Worm (Caenorhabditis elegans): ENCODE results near the gene E04F6.6.
A peak's percentile ranks its signal among the peaks of the same experiment; 100 is the strongest.

Gene E04F6.6

DNA sequence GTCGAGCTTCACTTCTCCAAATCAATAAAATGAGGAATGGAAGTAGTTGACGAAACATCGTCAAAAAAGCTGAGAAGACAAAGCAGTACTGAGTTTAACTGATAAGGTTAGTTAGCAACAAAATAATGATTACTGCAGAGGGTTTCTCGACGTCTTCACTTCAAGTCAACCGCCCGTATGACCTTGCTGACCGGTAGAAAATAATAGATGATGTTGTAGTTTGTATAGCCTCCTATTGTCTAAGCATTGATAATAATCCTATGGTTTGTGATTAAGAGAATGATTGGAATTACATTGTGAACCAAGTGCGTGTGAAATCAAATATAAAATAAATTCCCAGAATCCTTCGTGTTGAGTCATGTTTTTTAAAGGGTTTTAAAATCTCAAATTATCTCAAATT lies at the start of gene E04F6.6:
Gene E04F6.6, minus strand, starts transcription at position 258 of the 400 bp plus-strand sequence.
- no peak for TF ChIP-seq C06A6.2 (GFP tag; conservative IDR thresholded peaks at IDR 0.05)
- no peak for TF ChIP-seq egl-18 (GFP tag; IDR thresholded peaks at IDR 0.05)
- TF ChIP-seq pha-4 (tag; optimal IDR thresholded peaks at IDR 0.05) = no peak
- no peak for TF ChIP-seq let-526 (GFP tag; IDR thresholded peaks at IDR 0.05)
- TF ChIP-seq hrde-1 (tag; optimal IDR thresholded peaks at IDR 0.05; ENCODE audit: borderline replicate concordance) = no peak
- no peak for TF ChIP-seq pbrm-1 (GFP tag; IDR thresholded peaks at IDR 0.05)
- no peak for TF ChIP-seq ceh-27 (GFP tag; optimal IDR thresholded peaks at IDR 0.05)
- no peak for TF ChIP-seq attf-6 (GFP tag; IDR thresholded peaks at IDR 0.05)
- TF ChIP-seq snpc-1.1 (tag; optimal IDR thresholded peaks at IDR 0.05; ENCODE audit: insufficient read depth) = no peak
- TF ChIP-seq F52B5.7 (tag; optimal IDR thresholded peaks at IDR 0.05) = no peak
- TF ChIP-seq egl-44 (GFP tag; IDR thresholded peaks at IDR 0.05) = no peak

DNA sequence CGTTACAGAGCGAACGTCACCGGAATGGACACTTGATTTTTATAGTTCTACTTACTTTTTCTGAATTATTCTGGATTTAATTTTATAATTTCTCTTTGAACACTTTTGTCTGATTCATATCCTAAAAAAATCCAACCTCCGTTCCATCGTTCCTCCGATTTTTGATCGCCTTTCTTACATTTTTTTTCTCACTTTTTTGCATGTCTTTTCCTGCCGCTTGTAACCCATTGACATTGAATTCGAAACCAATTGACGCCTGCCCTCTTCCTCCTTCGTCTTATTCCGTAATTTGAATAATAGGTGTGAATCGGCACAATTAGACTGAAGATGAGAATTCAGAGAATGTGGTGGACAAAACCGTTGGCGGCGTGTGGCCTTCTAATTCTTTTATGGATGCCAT lies 46.2 kb upstream of the E04F6.6 start, which contains the start of gene skpo-3:
Gene skpo-3, plus strand, starts transcription at position 301 of the 400 bp plus-strand sequence.
- no peak for TF ChIP-seq snpc-1.1 (tag; optimal IDR thresholded peaks at IDR 0.05; ENCODE audit: insufficient read depth)
- TF ChIP-seq F22D6.2 (tag; optimal IDR thresholded peaks at IDR 0.05) = no peak
- TF ChIP-seq B0035.1 (tag; optimal IDR thresholded peaks at IDR 0.05) = no peak
- TF ChIP-seq madf-8 (GFP tag; conservative IDR thresholded peaks at IDR 0.05) = no peak
- no peak for TF ChIP-seq gei-17 (GFP tag; optimal IDR thresholded peaks at IDR 0.05)
- TF ChIP-seq bed-2 (GFP tag; IDR thresholded peaks at IDR 0.05) = no peak
- TF ChIP-seq hmg-1.2 (GFP tag; IDR thresholded peaks at IDR 0.05) = no peak
- no peak for TF ChIP-seq K12H6.12 (tag; optimal IDR thresholded peaks at IDR 0.05)
- TF ChIP-seq Y56A3A.18 (GFP tag; IDR thresholded peaks at IDR 0.05) = no peak
- TF ChIP-seq chd-7 (tag; optimal IDR thresholded peaks at IDR 0.05) = no peak
- no peak for TF ChIP-seq F57A8.1 (GFP tag; optimal IDR thresholded peaks at IDR 0.05)
- no peak for TF ChIP-seq ztf-22 (GFP tag; optimal IDR thresholded peaks at IDR 0.05)
- TF ChIP-seq cebp-2 (GFP tag; IDR thresholded peaks at IDR 0.05) = no peak
- TF ChIP-seq snpc-3.4 (tag; optimal IDR thresholded peaks at IDR 0.05) = no peak
- no peak for TF ChIP-seq ceh-40 (GFP tag; IDR thresholded peaks at IDR 0.05)
- no peak for TF ChIP-seq F10E7.11 (tag; optimal IDR thresholded peaks at IDR 0.05)
- TF ChIP-seq ekl-4 (GFP tag; IDR thresholded peaks at IDR 0.05) = no peak

DNA sequence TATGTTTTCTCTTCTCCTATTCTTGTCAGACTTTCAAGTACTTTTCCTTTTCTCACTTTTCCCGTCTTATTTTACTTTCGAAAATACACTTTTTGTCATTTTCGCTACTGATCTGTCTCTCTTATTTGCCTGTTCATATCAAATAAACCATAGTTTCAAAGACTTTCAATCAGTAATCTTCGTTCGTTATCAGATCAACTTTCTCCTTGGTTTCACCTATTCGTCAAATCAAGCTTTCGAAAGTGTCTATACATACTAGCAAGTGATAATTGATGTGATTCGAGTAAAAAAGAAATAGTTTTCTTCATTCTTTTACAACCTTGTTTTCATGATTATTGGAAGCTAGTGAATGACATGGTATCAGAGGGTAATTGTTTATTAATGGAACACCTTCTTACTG lies 43.4 kb upstream of the E04F6.6 start:
- TF ChIP-seq nhr-80 (tag; optimal IDR thresholded peaks at IDR 0.05) (peak; percentile 7), dpff-1 (tag; optimal IDR thresholded peaks at IDR 0.05) (no peak), him-1 (tag; optimal IDR thresholded peaks at IDR 0.05) (no peak)

DNA sequence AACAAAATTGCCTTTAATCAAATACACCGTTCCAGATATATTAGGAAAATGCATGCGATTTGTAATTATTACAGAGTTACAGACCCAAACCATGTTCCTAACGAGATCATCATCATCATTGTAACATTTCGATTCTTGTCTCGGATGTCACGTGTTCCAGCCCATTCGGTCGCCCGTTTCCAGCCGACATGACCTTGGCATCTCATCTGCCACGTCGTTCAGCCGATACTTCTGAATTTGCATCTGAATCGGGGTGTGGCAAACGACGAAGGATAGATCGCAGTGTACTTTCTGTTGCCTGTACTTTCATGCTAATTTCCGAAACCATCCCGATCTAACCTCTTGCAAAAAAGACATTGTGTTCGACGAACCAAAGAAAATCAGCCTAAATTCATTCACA lies 40.3 kb upstream of the E04F6.6 start:
- no peak for TF ChIP-seq ceh-100 (GFP tag; IDR thresholded peaks at IDR 0.05)
- no peak for TF ChIP-seq ceh-79 (tag; optimal IDR thresholded peaks at IDR 0.05)
- TF ChIP-seq atf-7 (tag; optimal IDR thresholded peaks at IDR 0.05) = no peak
- TF ChIP-seq madf-8 (GFP tag; conservative IDR thresholded peaks at IDR 0.05) = no peak
- TF ChIP-seq dpl-1 (GFP tag; optimal IDR thresholded peaks at IDR 0.05) = no peak
- TF ChIP-seq tbx-9 (tag; optimal IDR thresholded peaks at IDR 0.05; ENCODE audit: borderline replicate concordance) = no peak
- no peak for TF ChIP-seq dpff-1 (tag; optimal IDR thresholded peaks at IDR 0.05)
- no peak for TF ChIP-seq lir-1 (GFP tag; conservative IDR thresholded peaks at IDR 0.05)
- no peak for TF ChIP-seq attf-5 (GFP tag; optimal IDR thresholded peaks at IDR 0.05)
- TF ChIP-seq hlh-26 (GFP tag; conservative IDR thresholded peaks at IDR 0.05) = no peak
- no peak for TF ChIP-seq rpc-1 (optimal IDR thresholded peaks at IDR 0.05)
- no peak for TF ChIP-seq rpc-1 (tag; optimal IDR thresholded peaks at IDR 0.05)
- no peak for TF ChIP-seq ccch-3 (GFP tag; optimal IDR thresholded peaks at IDR 0.05)
- no peak for TF ChIP-seq Y53F4B.3 (GFP tag; IDR thresholded peaks at IDR 0.05)
